Worm (Caenorhabditis elegans) whole organism, dauer: ENCODE results near the gene F46G10.1.

Experiments
- unc-62 ChIP-seq: sonication (generic microtip); optimal IDR thresholded peaks from 2 replicates; lab custom pipeline; 2017; ENCODE audit warnings: missing biosample characterization, missing genetic modification reagents, missing genetic modification characterization

F46G10.1 gene

ce11 chrX:13269586-13269985 lies 42.0 kb downstream of the F46G10.1 start, which contains the start of gene cyp-14A2:
TSS of gene cyp-14A2 (minus strand) at chrX:13269686.
- TF ChIP-seq unc-62 (GFP tag; lab: Kevin White, UChicago) = no peak

DNA sequence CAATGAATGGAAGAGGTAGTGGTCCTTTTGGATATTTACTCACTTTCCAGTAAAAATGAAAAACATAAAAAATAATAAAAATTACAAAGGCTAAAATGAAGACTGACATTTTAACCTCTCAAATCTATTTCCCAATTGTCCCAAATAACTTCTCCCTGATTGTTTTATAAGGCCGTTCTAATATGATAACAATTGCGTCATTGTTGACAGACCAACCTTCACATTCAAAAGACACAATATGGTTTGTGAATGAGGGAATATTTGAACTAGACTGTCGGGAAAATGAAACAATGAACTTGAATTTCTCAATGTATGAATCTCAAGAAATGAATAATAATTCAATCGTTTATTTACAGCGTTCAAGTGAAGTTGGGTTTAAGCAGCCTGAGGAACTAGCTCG lies 44.3 kb downstream of the F46G10.1 start, which contains the start of gene cyp-14A1:
TSS of gene cyp-14A1 (minus strand) at position 126 of the 400 bp plus-strand sequence.
- TF ChIP-seq unc-62 (GFP tag; lab: Kevin White, UChicago) = no peak

DNA sequence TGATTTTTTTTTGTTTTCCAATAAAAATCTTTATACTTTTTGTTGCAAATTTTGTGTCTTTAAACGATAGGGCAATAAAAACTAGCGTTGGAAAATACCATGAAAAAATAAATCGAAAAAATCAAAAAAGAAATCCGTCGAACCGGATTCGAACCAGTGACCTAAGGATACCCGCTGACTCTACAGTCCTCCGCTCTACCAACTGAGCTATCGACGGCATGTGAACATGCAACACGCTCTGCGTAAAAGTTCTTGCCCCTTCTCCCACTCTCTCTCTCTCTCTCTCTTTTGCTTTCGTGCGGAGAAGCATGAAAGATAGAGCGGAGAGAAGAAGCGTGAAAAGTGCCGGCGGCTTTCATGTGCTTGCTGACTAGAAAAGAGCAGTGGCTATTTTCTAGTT lies 47.0 kb downstream of the F46G10.1 start:
- no peak for TF ChIP-seq unc-62 (GFP tag; lab: Kevin White, UChicago)

ce11 chrX:13262195-13262594 lies 49.4 kb downstream of the F46G10.1 start, which contains the start of gene K09A11.1:
TSS of gene K09A11.1 (plus strand) at chrX:13262495.
- no peak for TF ChIP-seq unc-62 (GFP tag; lab: Kevin White, UChicago)
